Fruit fly (Drosophila melanogaster) whole organism, pupa: Measurements from ENCODE around the gene Crys.

Source experiments
- CG14655 ChIP-seq: fragments of 200-800 bp; sonication (Bioruptor generic); optimal IDR thresholded peaks from 3 replicates; lab custom pipeline; 2017; ENCODE audit warnings: mild to moderate bottlenecking, missing biosample characterization, missing genetic modification reagents, missing genetic modification characterization
- CG15710 ChIP-seq: fragments of 200-800 bp; sonication (Bioruptor generic); optimal IDR thresholded peaks from 2 replicates; lab custom pipeline; 2018; ENCODE audit warnings: missing biosample characterization, mild to moderate bottlenecking, missing genetic modification characterization, moderate library complexity
- CG17806 ChIP-seq: fragments of 200-800 bp; sonication (Bioruptor generic); optimal IDR thresholded peaks from 2 replicates; lab custom pipeline; 2018; ENCODE audit warnings: missing biosample characterization, mild to moderate bottlenecking, missing genetic modification characterization, moderate library complexity
- CG32121 ChIP-seq: fragments of 200-800 bp; sonication (Bioruptor generic); IDR thresholded peaks from 2 replicates; pipeline ENCODE4 v1.3.6; 2022; ENCODE audit warnings: missing biosample characterization, missing genetic modification characterization
- CG34367 ChIP-seq: fragments of 200-800 bp; sonication (Bioruptor generic); optimal IDR thresholded peaks from 2 replicates; lab custom pipeline; 2018; ENCODE audit warnings: missing biosample characterization, mild to moderate bottlenecking, missing genetic modification characterization
- CG9948 ChIP-seq: fragments of 200-800 bp; sonication (Bioruptor generic); optimal IDR thresholded peaks from 2 replicates; lab custom pipeline; 2018; ENCODE audit warnings: missing biosample characterization, mild to moderate bottlenecking, missing genetic modification characterization, moderate library complexity
- EcR ChIP-seq: fragments of 200-800 bp; sonication (Bioruptor generic); optimal IDR thresholded peaks from 3 replicates; lab custom pipeline; 2019; ENCODE audit warnings: missing biosample characterization, missing genetic modification characterization, mild to moderate bottlenecking, moderate library complexity, missing genetic modification reagents
- Ets98B ChIP-seq: fragments of 200-800 bp; sonication (Bioruptor generic); IDR thresholded peaks from 2 replicates; pipeline ENCODE4 v1.3.6; 2022; ENCODE audit warnings: missing biosample characterization, missing genetic modification characterization
- Pif1A ChIP-seq: fragments of 200-800 bp; sonication (Bioruptor generic); optimal IDR thresholded peaks from 3 replicates; lab custom pipeline; 2016; ENCODE audit warnings: missing biosample characterization, missing genetic modification characterization
- gl ChIP-seq: fragments of 200-800 bp; sonication (Bioruptor generic); optimal IDR thresholded peaks from 2 replicates; lab custom pipeline; 2018; ENCODE audit warnings: missing biosample characterization, mild to moderate bottlenecking, missing genetic modification characterization
- rn ChIP-seq: fragments of 200-800 bp; sonication (Bioruptor generic); IDR thresholded peaks from 2 replicates; pipeline ENCODE4 v1.3.6; 2022; ENCODE audit warnings: missing biosample characterization, missing genetic modification characterization

DNA sequence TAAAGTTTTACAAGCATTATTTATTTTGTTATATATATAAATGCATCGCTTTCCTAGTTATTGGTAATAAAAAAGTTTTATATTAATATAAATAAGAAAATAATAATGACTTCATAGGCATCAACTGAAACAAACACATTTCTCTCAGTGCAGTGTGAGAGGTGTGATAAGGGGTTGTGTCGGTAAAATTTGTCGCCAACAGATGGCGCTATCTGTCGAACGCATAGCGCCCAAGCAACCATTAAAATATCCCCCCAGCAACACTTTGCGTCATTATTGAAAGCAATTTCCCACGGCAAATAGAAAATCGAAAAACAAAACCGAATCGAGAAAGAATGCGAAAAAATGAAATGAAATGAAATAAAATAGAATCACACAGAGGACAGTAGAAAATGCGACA, 3.3 kb upstream of the Crys start:
- TF ChIP-seq CG15710 (tag; lab: Kevin White, UChicago) (no peak), Pif1A (GFP tag; lab: Kevin White, UChicago) (no peak), rn (GFP tag; lab: Robert Waterston, UW) (no peak), Ets98B (no peak), gl (no peak), CG32121 (no peak), CG34367 (tag; lab: Kevin White, UChicago) (no peak), CG17806 (tag; lab: Kevin White, UChicago) (no peak), EcR (GFP tag; lab: Kevin White, UChicago) (no peak), CG9948 (tag; lab: Kevin White, UChicago) (no peak), CG14655 (GFP tag; lab: Kevin White, UChicago) (no peak)
